Fruit fly (Drosophila melanogaster): ENCODE results near the gene Anp.

Anp gene

dm6 chr3R:30195606-30196049, 14.1 kb upstream of the Anp start (continued):
- TF ChIP-seq CG13775 (GFP tag; optimal IDR thresholded peaks at IDR 0.05): no peak
- 0 out of 3 replicates have a peak, but pooled peaks have one; percentile 4 for TF ChIP-seq CG2889 (GFP tag; IDR thresholded peaks at IDR 0.05)
- no peak for TF ChIP-seq otp (GFP tag; IDR thresholded peaks at IDR 0.05)
- peak; percentile 31 for TF ChIP-seq CG34376 (GFP tag; optimal IDR thresholded peaks at IDR 0.05)
- no peak for TF ChIP-seq gt (GFP tag; IDR thresholded peaks at IDR 0.05)
- TF ChIP-seq CG11093 (GFP tag; IDR thresholded peaks at IDR 0.05): 0 out of 3 replicates have a peak, but pooled peaks have one; percentile 28
- no peak for TF ChIP-seq TFAM (GFP tag; optimal IDR thresholded peaks at IDR 0.05)
- TF ChIP-seq CG6689 (GFP tag; IDR thresholded peaks at IDR 0.05): no peak
- no peak for TF ChIP-seq CG2875 (GFP tag; optimal IDR thresholded peaks at IDR 0.05)
- TF ChIP-seq lmd (GFP tag; IDR thresholded peaks at IDR 0.05): peak; percentile 72
- no peak for TF ChIP-seq CHES-1-like (GFP tag; optimal IDR thresholded peaks at IDR 0.05)
- no peak for TF ChIP-seq CG16863 (GFP tag; optimal IDR thresholded peaks at IDR 0.05)
- TF ChIP-seq hb (GFP tag; IDR thresholded peaks at IDR 0.05; ENCODE audit: partially characterized antibody): no peak
- TF ChIP-seq CG2120 (GFP tag; optimal IDR thresholded peaks at IDR 0.05): peak; percentile 79
- TF ChIP-seq D19A (tag; optimal IDR thresholded peaks at IDR 0.05): no peak
- TF ChIP-seq CG32772 (GFP tag; IDR thresholded peaks at IDR 0.05): 0 out of 2 replicates have a peak, but pooled peaks have one; percentile 20
- no peak for TF ChIP-seq Dip2 (GFP tag; IDR thresholded peaks at IDR 0.05)
- TF ChIP-seq CG14710 (tag; optimal IDR thresholded peaks at IDR 0.05): no peak
- TF ChIP-seq nmo (GFP tag; optimal IDR thresholded peaks at IDR 0.05): no peak
- TF ChIP-seq salm (tag; optimal IDR thresholded peaks at IDR 0.05): no peak
- TF ChIP-seq CG10462 (GFP tag; optimal IDR thresholded peaks at IDR 0.05): no peak
- TF ChIP-seq zen (tag; optimal IDR thresholded peaks at IDR 0.05): no peak
- TF ChIP-seq GATAe (GFP tag; conservative IDR thresholded peaks at IDR 0.05): no peak
- no peak for TF ChIP-seq grn (GFP tag; optimal IDR thresholded peaks at IDR 0.05)
- peak; percentile 0 for TF ChIP-seq CG2116 (GFP tag; optimal IDR thresholded peaks at IDR 0.05)
- TF ChIP-seq crc (GFP tag; optimal IDR thresholded peaks at IDR 0.05): no peak
- TF ChIP-seq ftz-f1 (GFP tag; optimal IDR thresholded peaks at IDR 0.05): peak; percentile 63
- no peak for TF ChIP-seq wor (GFP tag; IDR thresholded peaks at IDR 0.05)
- TF ChIP-seq CG9727 (GFP tag; optimal IDR thresholded peaks at IDR 0.05): no peak
- TF ChIP-seq MTF-1 (GFP tag; optimal IDR thresholded peaks at IDR 0.05; ENCODE audit: borderline replicate concordance): no peak
- no peak for TF ChIP-seq CG32767 (GFP tag; IDR thresholded peaks at IDR 0.05)
- TF ChIP-seq CG8290 (GFP tag; optimal IDR thresholded peaks at IDR 0.05): no peak
- TF ChIP-seq CG8290 (tag; optimal IDR thresholded peaks at IDR 0.05): peak in 1 of 2 experiments; percentile 86
- TF ChIP-seq mirr (GFP tag; optimal IDR thresholded peaks at IDR 0.05): peak; percentile 42
- no peak for TF ChIP-seq CG10267 (tag; optimal IDR thresholded peaks at IDR 0.05)
- peak; percentile 80; the same call in 1 of the 2 replicates for TF ChIP-seq rib (GFP tag; IDR thresholded peaks at IDR 0.05)
- no peak for TF ChIP-seq z (GFP tag; IDR thresholded peaks at IDR 0.05)
- 0 out of 2 replicates have a peak, but pooled peaks have one; percentile 16 for TF ChIP-seq CG6272 (GFP tag; IDR thresholded peaks at IDR 0.05)
- peak; percentile 6 for TF ChIP-seq CG33213 (GFP tag; optimal IDR thresholded peaks at IDR 0.05)
- TF ChIP-seq amos (GFP tag; IDR thresholded peaks at IDR 0.05; ENCODE audit: partially characterized antibody): no peak; the same call in 1 of the 2 replicates
- no peak for TF ChIP-seq CG3407 (GFP tag; optimal IDR thresholded peaks at IDR 0.05)
- peak; percentile 22 for TF ChIP-seq MESR4 (GFP tag; optimal IDR thresholded peaks at IDR 0.05)
- TF ChIP-seq CTCF (GFP tag; optimal IDR thresholded peaks at IDR 0.05): peak; percentile 78
- TF ChIP-seq Eip74EF (GFP tag; optimal IDR thresholded peaks at IDR 0.05): no peak
- peak; percentile 29 for TF ChIP-seq Blimp-1 (GFP tag; optimal IDR thresholded peaks at IDR 0.05)
- TF ChIP-seq CG30431 (GFP tag; optimal IDR thresholded peaks at IDR 0.05): no peak
- peak; percentile 14 for TF ChIP-seq nau (GFP tag; optimal IDR thresholded peaks at IDR 0.05)
- no peak for TF ChIP-seq Scr (GFP tag; IDR thresholded peaks at IDR 0.05; ENCODE audit: partially characterized antibody)
- TF ChIP-seq CG10959 (GFP tag; IDR thresholded peaks at IDR 0.05): no peak
- no peak for TF ChIP-seq repo (GFP tag; optimal IDR thresholded peaks at IDR 0.05)
- TF ChIP-seq CG5180 (GFP tag; optimal IDR thresholded peaks at IDR 0.05): no peak
- TF ChIP-seq NC2α (GFP tag; optimal IDR thresholded peaks at IDR 0.05): no peak
